Worm (Caenorhabditis elegans): ENCODE data around the gene mig-6.
A peak's percentile ranks its signal among the peaks of the same experiment; 100 is the strongest.

Gene mig-6

ce11 chrV:7847687-7848086, 20.7 kb downstream of the mig-6 start:
- TF ChIP-seq pha-4 (tag; optimal IDR thresholded peaks at IDR 0.05) (peak; percentile 62), nhr-12 (tag; optimal IDR thresholded peaks at IDR 0.05) (no peak), mls-2 (tag; optimal IDR thresholded peaks at IDR 0.05) (no peak), cnd-1 (tag; optimal IDR thresholded peaks at IDR 0.05) (no peak), elt-1 (tag; optimal IDR thresholded peaks at IDR 0.05; ENCODE audit: borderline replicate concordance, insufficient read depth) (no peak), elt-3 (tag; optimal IDR thresholded peaks at IDR 0.05) (no peak)

- TF ChIP-seq sptf-1 (tag; optimal IDR thresholded peaks at IDR 0.05): peak; percentile 56
- no peak for TF ChIP-seq drap-1 (GFP tag; optimal IDR thresholded peaks at IDR 0.05)
These were observed 21.2 kb downstream of the mig-6 start for ce11 chrV:7848251-7848650.

DNA sequence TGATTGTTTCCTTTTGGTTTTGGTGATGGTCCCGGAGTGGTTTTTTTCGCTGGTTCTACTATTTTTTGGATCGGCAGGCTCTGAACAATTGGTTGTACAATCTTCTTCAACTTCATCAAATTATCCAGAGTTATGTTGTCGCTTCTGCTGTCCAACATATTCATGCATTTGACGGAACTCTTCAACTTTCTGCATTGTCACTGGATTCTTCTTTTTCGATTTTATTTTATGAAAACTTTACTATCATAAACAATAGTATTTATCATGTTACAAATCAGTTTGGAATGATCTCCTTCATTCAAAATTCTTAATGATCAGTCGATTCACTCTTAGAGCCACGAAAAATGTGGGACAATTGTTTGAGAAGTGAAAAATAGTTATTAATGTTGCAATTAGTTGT, 25.1 kb downstream of the mig-6 start:
- TF ChIP-seq unc-39 (tag; optimal IDR thresholded peaks at IDR 0.05): no peak
- TF ChIP-seq nhr-28 (tag; optimal IDR thresholded peaks at IDR 0.05): no peak
- no peak for TF ChIP-seq sem-2 (GFP tag; optimal IDR thresholded peaks at IDR 0.05)
- no peak for TF ChIP-seq lin-32 (GFP tag; optimal IDR thresholded peaks at IDR 0.05)
- TF ChIP-seq nhr-2 (tag; optimal IDR thresholded peaks at IDR 0.05): no peak
- TF ChIP-seq ceh-43 (GFP tag; optimal IDR thresholded peaks at IDR 0.05): no peak
- TF ChIP-seq bed-3 (GFP tag; optimal IDR thresholded peaks at IDR 0.05): no peak
- TF ChIP-seq ceh-83 (GFP tag; optimal IDR thresholded peaks at IDR 0.05): no peak
- no peak for TF ChIP-seq nhr-237 (tag; optimal IDR thresholded peaks at IDR 0.05)
- TF ChIP-seq nhr-12 (tag; optimal IDR thresholded peaks at IDR 0.05): no peak
- no peak for TF ChIP-seq mab-5 (tag; optimal IDR thresholded peaks at IDR 0.05)
- no peak for TF ChIP-seq pha-4 (tag; optimal IDR thresholded peaks at IDR 0.05)
- no peak for TF ChIP-seq zip-8 (tag; optimal IDR thresholded peaks at IDR 0.05)

DNA sequence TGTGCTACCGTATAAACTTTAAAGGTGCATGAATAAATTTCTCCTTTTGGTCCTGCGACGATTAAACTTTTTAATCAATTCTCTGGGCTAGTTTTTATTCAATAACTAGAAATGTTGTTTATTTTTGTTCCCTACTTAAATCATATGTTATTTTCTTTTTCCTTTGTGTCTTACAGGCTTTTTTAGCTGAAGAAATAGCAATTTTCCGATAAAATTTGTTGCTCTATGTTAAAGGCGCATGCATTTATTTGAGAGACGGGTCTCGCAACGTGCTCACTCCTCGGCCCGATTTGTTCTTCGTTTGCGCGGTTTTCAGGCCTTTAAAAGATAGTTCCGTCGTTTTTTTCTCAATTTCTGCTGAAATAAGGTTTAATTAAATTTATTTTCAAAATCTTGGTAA, 26.9 kb downstream of the mig-6 start:
- TF ChIP-seq mep-1 (tag; optimal IDR thresholded peaks at IDR 0.05) (peak; percentile 27), hlh-1 (tag; optimal IDR thresholded peaks at IDR 0.05) (no peak), ces-1 (GFP tag; optimal IDR thresholded peaks at IDR 0.05) (peak; percentile 11)

- TF ChIP-seq ham-2 (GFP tag; optimal IDR thresholded peaks at IDR 0.05): peak; percentile 66
- TF ChIP-seq blmp-1 (tag; optimal IDR thresholded peaks at IDR 0.05): peak; percentile 2
- no peak for TF ChIP-seq lin-13 (tag; optimal IDR thresholded peaks at IDR 0.05)
- no peak for TF ChIP-seq drap-1 (GFP tag; optimal IDR thresholded peaks at IDR 0.05)
- no peak for TF ChIP-seq ztf-11 (tag; optimal IDR thresholded peaks at IDR 0.05)
- TF ChIP-seq nhr-2 (tag; optimal IDR thresholded peaks at IDR 0.05): no peak
- no peak for TF ChIP-seq cnd-1 (tag; optimal IDR thresholded peaks at IDR 0.05)
- no peak for TF ChIP-seq lin-32 (GFP tag; optimal IDR thresholded peaks at IDR 0.05)
- no peak for TF ChIP-seq unc-39 (tag; optimal IDR thresholded peaks at IDR 0.05)
- TF ChIP-seq ceh-39 (tag; optimal IDR thresholded peaks at IDR 0.05): no peak
- TF ChIP-seq pha-4 (tag; optimal IDR thresholded peaks at IDR 0.05): peak; percentile 75
- TF ChIP-seq nhr-28 (tag; optimal IDR thresholded peaks at IDR 0.05): no peak
- TF ChIP-seq lsy-2 (tag; optimal IDR thresholded peaks at IDR 0.05): peak; percentile 51
- TF ChIP-seq sem-2 (GFP tag; optimal IDR thresholded peaks at IDR 0.05): no peak
- TF ChIP-seq mab-5 (tag; optimal IDR thresholded peaks at IDR 0.05): no peak
- no peak for TF ChIP-seq elt-1 (tag; optimal IDR thresholded peaks at IDR 0.05; ENCODE audit: borderline replicate concordance, insufficient read depth)
- TF ChIP-seq mep-1 (tag; optimal IDR thresholded peaks at IDR 0.05): peak; percentile 58
- TF ChIP-seq mls-2 (tag; optimal IDR thresholded peaks at IDR 0.05): no peak
- peak; percentile 49 for TF ChIP-seq nhr-237 (tag; optimal IDR thresholded peaks at IDR 0.05)
- no peak for TF ChIP-seq sptf-1 (tag; optimal IDR thresholded peaks at IDR 0.05)
- peak; percentile 49 for TF ChIP-seq ces-1 (GFP tag; optimal IDR thresholded peaks at IDR 0.05)
- no peak for TF ChIP-seq flh-1 (GFP tag; optimal IDR thresholded peaks at IDR 0.05)
- peak; percentile 46 for TF ChIP-seq unc-62 (GFP tag; optimal IDR thresholded peaks at IDR 0.05)
- peak; percentile 47 for TF ChIP-seq unc-120 (tag; optimal IDR thresholded peaks at IDR 0.05; ENCODE audit: poor library complexity, severe bottlenecking)
- no peak for TF ChIP-seq ceh-43 (GFP tag; optimal IDR thresholded peaks at IDR 0.05)
- TF ChIP-seq tbx-8 (GFP tag; optimal IDR thresholded peaks at IDR 0.05): no peak
- no peak for TF ChIP-seq nhr-12 (tag; optimal IDR thresholded peaks at IDR 0.05)
- TF ChIP-seq snpc-4 (tag; optimal IDR thresholded peaks at IDR 0.05): no peak
- TF ChIP-seq ceh-83 (GFP tag; optimal IDR thresholded peaks at IDR 0.05): no peak
- TF ChIP-seq M03D4.4 (tag; optimal IDR thresholded peaks at IDR 0.05): no peak
- no peak for TF ChIP-seq bed-3 (GFP tag; optimal IDR thresholded peaks at IDR 0.05)
- no peak for TF ChIP-seq zip-8 (tag; optimal IDR thresholded peaks at IDR 0.05)
- no peak for TF ChIP-seq hlh-1 (tag; optimal IDR thresholded peaks at IDR 0.05)
- TF ChIP-seq elt-3 (tag; optimal IDR thresholded peaks at IDR 0.05): no peak
- no peak for TF ChIP-seq nhr-76 (tag; optimal IDR thresholded peaks at IDR 0.05)
These were observed 27.6 kb downstream of the mig-6 start, which contains the start of the genes C37C3.9 and C37C3.18 for ce11 chrV:7854603-7855002. Gene C37C3.9 (minus strand): TSS chrV:7854700. Gene C37C3.18 (plus strand): TSS chrV:7854993.

Measured in whole organism, mixed stage, embryonic.